Worm (Caenorhabditis elegans): ENCODE data around the gene lbp-8.

The lbp-8 gene

DNA sequence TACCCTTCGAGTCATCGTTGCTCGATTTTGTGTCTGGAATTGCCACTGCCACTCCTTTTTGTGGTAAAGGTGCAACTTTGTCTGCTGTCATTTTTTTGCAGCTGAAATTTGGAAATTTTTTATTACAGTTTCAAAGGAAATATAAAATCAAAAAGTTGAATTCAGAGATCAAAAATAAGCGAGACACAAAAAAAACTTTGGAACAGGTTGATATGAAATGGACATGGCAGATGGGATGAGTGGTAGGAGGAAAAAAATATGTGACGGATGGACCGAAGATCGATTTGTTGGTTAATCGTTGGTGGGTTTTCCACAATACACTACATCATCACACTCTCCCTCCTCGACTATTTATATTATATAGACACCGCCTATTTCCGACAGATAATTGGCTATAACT lies 44.0 kb downstream of the lbp-8 start, which contains the start of gene R10D12.1 (continued):
- TF ChIP-seq nhr-11 (tag; optimal IDR thresholded peaks at IDR 0.05) (no peak), zag-1 (tag; optimal IDR thresholded peaks at IDR 0.05) (no peak), elt-3 (tag; optimal IDR thresholded peaks at IDR 0.05) (peak in 1 of 6 experiments; percentile 40)

DNA sequence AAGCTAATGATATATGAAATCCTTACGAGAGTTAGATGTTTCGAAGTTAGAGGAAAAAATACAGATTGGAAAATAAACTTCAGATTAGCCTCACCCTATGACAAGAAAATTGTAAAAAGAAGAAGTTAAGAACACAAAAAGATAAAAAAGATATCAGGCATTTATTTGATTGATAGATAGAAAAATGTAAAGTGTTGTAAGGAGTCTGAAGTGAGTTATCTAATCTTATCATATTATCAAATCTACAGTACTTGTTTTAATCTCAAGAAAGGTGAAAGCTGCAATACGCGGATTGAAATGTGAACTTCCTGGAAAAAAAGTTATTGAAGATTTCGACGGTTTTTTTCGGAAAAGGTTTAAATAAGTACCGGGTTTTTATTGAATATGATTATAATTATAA lies 44.9 kb downstream of the lbp-8 start:
- TF ChIP-seq efl-3 (GFP tag; optimal IDR thresholded peaks at IDR 0.05) (no peak), lir-3 (tag; optimal IDR thresholded peaks at IDR 0.05; ENCODE audit: poor library complexity) (no peak), aly-2 (tag; optimal IDR thresholded peaks at IDR 0.05) (no peak), lin-15B (tag; optimal IDR thresholded peaks at IDR 0.05) (no peak), blmp-1 (tag; optimal IDR thresholded peaks at IDR 0.05) (peak; percentile 41), nhr-77 (tag; optimal IDR thresholded peaks at IDR 0.05) (no peak), nhr-20 (tag; optimal IDR thresholded peaks at IDR 0.05) (no peak), lin-13 (GFP tag; optimal IDR thresholded peaks at IDR 0.05) (no peak), tbx-2 (tag; optimal IDR thresholded peaks at IDR 0.05) (no peak), lin-14 (GFP tag; optimal IDR thresholded peaks at IDR 0.05) (no peak), mep-1 (tag; optimal IDR thresholded peaks at IDR 0.05) (no peak), ceh-63 (GFP tag; optimal IDR thresholded peaks at IDR 0.05) (no peak), nhr-85 (tag) (no peak), ztf-4 (tag; optimal IDR thresholded peaks at IDR 0.05) (no peak), mdl-1 (tag; optimal IDR thresholded peaks at IDR 0.05) (no peak), lsy-2 (tag; optimal IDR thresholded peaks at IDR 0.05) (peak in 1 of 2 experiments; percentile 2), nhr-76 (tag; optimal IDR thresholded peaks at IDR 0.05) (no peak), ceh-82 (tag; optimal IDR thresholded peaks at IDR 0.05) (no peak), ces-1 (GFP tag; optimal IDR thresholded peaks at IDR 0.05) (no peak), elt-3 (tag; optimal IDR thresholded peaks at IDR 0.05) (peak in 5 of 6 experiments; percentile 25 to 93 (median 82)), unc-86 (tag; optimal IDR thresholded peaks at IDR 0.05) (no peak), ceh-8 (GFP tag; optimal IDR thresholded peaks at IDR 0.05) (no peak)

- no peak for TF ChIP-seq ztf-11 (tag; optimal IDR thresholded peaks at IDR 0.05)
- TF ChIP-seq ama-1 (optimal IDR thresholded peaks at IDR 0.05): no peak
- peak in 2 of 6 experiments; percentile 25 to 31 for TF ChIP-seq elt-3 (tag; optimal IDR thresholded peaks at IDR 0.05)
- peak in 1 of 2 experiments; percentile 11 for TF ChIP-seq lin-35 (GFP tag; optimal IDR thresholded peaks at IDR 0.05)
- peak; percentile 63 for TF ChIP-seq grh-1 (GFP tag; IDR thresholded peaks at IDR 0.05)
- TF ChIP-seq nhr-71 (tag; optimal IDR thresholded peaks at IDR 0.05): peak; percentile 1
- TF ChIP-seq nhr-85 (tag): peak; percentile 77
- peak; percentile 2 for TF ChIP-seq nhr-20 (tag; optimal IDR thresholded peaks at IDR 0.05)
- peak; percentile 19 for TF ChIP-seq blmp-1 (tag; optimal IDR thresholded peaks at IDR 0.05)
Observed at ce11 chrV:13936052-13936451, 45.5 kb downstream of the lbp-8 start.

ce11 chrV:13936850-13937249 lies 46.3 kb downstream of the lbp-8 start, which contains the start of gene srw-145:
TSS of gene srw-145 (plus strand) at chrV:13937150.
- TF ChIP-seq nhr-71 (tag; optimal IDR thresholded peaks at IDR 0.05) (peak; percentile 48), nhr-47 (tag; optimal IDR thresholded peaks at IDR 0.05) (peak; percentile 44), fkh-8 (tag; optimal IDR thresholded peaks at IDR 0.05) (peak; percentile 45), ets-5 (GFP tag; IDR thresholded peaks at IDR 0.05) (no peak), nhr-11 (tag; optimal IDR thresholded peaks at IDR 0.05) (peak; percentile 31), lin-14 (GFP tag; optimal IDR thresholded peaks at IDR 0.05) (no peak)

All from whole organism, L1 larva.